Fruit fly (Drosophila melanogaster): Measurements from ENCODE around the gene chico.

DNA sequence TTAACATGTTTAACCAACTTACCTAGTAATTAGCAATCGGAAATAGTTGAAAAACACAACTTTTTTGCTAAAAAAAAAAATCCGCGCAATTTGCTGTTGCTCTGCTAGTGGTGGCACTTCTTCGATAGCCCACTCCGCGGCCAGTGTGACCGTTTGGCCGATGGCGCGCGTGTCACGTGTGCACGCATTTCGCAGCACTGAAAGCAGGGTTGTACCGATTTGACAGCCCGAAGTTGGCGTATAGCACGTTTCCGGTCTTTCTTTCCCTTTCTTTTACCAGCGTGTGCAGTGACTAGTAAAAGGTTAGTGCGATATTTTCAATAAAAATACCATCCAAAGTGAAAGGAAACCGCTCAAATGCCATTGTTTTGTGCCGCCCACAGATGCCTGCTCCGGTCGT lies 46.0 kb downstream of the chico start, which contains the start of the genes Ripalpha and RpL7:
- TF ChIP-seq psq (optimal IDR thresholded peaks at IDR 0.05) (no peak), insv (optimal IDR thresholded peaks at IDR 0.05) (no peak), Myc (optimal IDR thresholded peaks at IDR 0.05) (no peak)

Data from Kc167 (cell line).